Worm (Caenorhabditis elegans) whole organism, young adult: Measurements from ENCODE around the gene pccb-1.
A peak's percentile ranks its signal among the peaks of the same experiment; 100 is the strongest.

ENCODE experiments used
- B0261.1 ChIP-seq: sonication (generic microtip); optimal IDR thresholded peaks from 2 replicates; lab custom pipeline; 2016; ENCODE audit warnings: mild to moderate bottlenecking, missing genetic modification characterization, moderate library complexity, missing compliant biosample characterization
- C17E4.6 ChIP-seq: fragments of 200-800 bp; sonication (Bioruptor generic); IDR thresholded peaks from 2 replicates; pipeline ENCODE4 v1.3.6; 2022; ENCODE audit warnings: missing genetic modification reagents, missing genetic modification characterization, missing compliant biosample characterization
- F33H1.4 ChIP-seq: fragments of 200-800 bp; sonication (Bioruptor generic); IDR thresholded peaks from 2 replicates; pipeline ENCODE4 v1.3.6; 2022; ENCODE audit warnings: missing genetic modification reagents, missing genetic modification characterization, missing compliant biosample characterization
- F39B2.1 ChIP-seq: fragments of 200-800 bp; sonication (Bioruptor generic); IDR thresholded peaks from 2 replicates; pipeline ENCODE4 v1.3.6; 2022; ENCODE audit warnings: missing genetic modification reagents, missing genetic modification characterization, missing compliant biosample characterization
- F55B11.4 ChIP-seq: sonication (generic microtip); optimal IDR thresholded peaks from 2 replicates; lab custom pipeline; 2016; ENCODE audit warnings: missing compliant biosample characterization, missing genetic modification characterization, borderline replicate concordance; ENCODE audit not compliant: insufficient read depth
- F57C9.4 ChIP-seq: sonication (generic microtip); optimal IDR thresholded peaks from 2 replicates; lab custom pipeline; 2017; ENCODE audit warnings: mild to moderate bottlenecking, missing genetic modification characterization, missing compliant biosample characterization
- K11D2.4 ChIP-seq: fragments of 200-800 bp; sonication (Bioruptor generic); IDR thresholded peaks from 2 replicates; pipeline ENCODE4 v1.3.6; 2022; ENCODE audit warnings: missing genetic modification reagents, missing genetic modification characterization, missing compliant biosample characterization
- Y53G8AR.9 ChIP-seq: fragments of 200-800 bp; sonication (Bioruptor generic); conservative IDR thresholded peaks from 2 replicates; pipeline ENCODE4 v1.3.6; 2022; ENCODE audit warnings: missing genetic modification reagents, missing genetic modification characterization, missing compliant biosample characterization
- Y56A3A.18 ChIP-seq: fragments of 200-800 bp; sonication (Bioruptor generic); IDR thresholded peaks from 2 replicates; pipeline ENCODE4 v1.3.6; 2022; ENCODE audit warnings: missing genetic modification reagents, missing genetic modification characterization, missing compliant biosample characterization
- Y95B8A.8 ChIP-seq: fragments of 200-800 bp; sonication (Bioruptor generic); IDR thresholded peaks from 2 replicates; pipeline ENCODE4 v1.3.6; 2022; ENCODE audit warnings: missing genetic modification reagents, missing genetic modification characterization, missing compliant biosample characterization
- ama-1 ChIP-seq, 3 experiments: fragments of 150-350 bp in 1 of 3; sonication (generic microtip) in 2 of 3; optimal IDR thresholded peaks; 2 replicates each; lab custom pipeline; 2014 to 2018; ENCODE audit warnings: missing biosample characterization in 2 of 3, missing genetic modification characterization in 2 of 3, missing genetic modification reagents in 2 of 3
- atf-7 ChIP-seq: sonication (generic microtip); optimal IDR thresholded peaks from 2 replicates; lab custom pipeline; 2017; ENCODE audit warnings: mild to moderate bottlenecking, missing genetic modification characterization, missing compliant biosample characterization
- ccch-3 ChIP-seq: fragments of 200-800 bp; sonication (Bioruptor generic); optimal IDR thresholded peaks from 2 replicates; lab custom pipeline; 2018; ENCODE audit warnings: mild to moderate bottlenecking, missing genetic modification characterization, missing compliant biosample characterization
- cebp-1 ChIP-seq, 2 experiments: fragments of 200-800 bp in 1 of 2; sonication (Bioruptor generic) in 1 of 2; sonication (generic microtip) in 1 of 2; IDR thresholded peaks in 1 of 2; optimal IDR thresholded peaks in 1 of 2; 2 replicates each; pipeline versions ENCODE4 v1.3.6 to Lab custom; 2017 to 2022; ENCODE audit warnings: missing compliant biosample characterization in 2 of 2, missing genetic modification characterization in 2 of 2, mild to moderate bottlenecking in 1 of 2, missing genetic modification reagents in 1 of 2, moderate library complexity in 1 of 2
- ceh-27 ChIP-seq: fragments of 200-800 bp; sonication (Bioruptor generic); optimal IDR thresholded peaks from 2 replicates; lab custom pipeline; 2018; ENCODE audit warnings: mild to moderate bottlenecking, missing genetic modification characterization, moderate library complexity, missing compliant biosample characterization
- ceh-40 ChIP-seq: fragments of 200-800 bp; sonication (Bioruptor generic); IDR thresholded peaks from 2 replicates; pipeline ENCODE4 v1.3.6; 2022; ENCODE audit warnings: missing genetic modification characterization, missing compliant biosample characterization
- ceh-91 ChIP-seq: fragments of 200-800 bp; sonication (Bioruptor generic); IDR thresholded peaks from 2 replicates; pipeline ENCODE4 v1.3.6; 2022; ENCODE audit warnings: missing genetic modification reagents, missing genetic modification characterization, missing compliant biosample characterization
- die-1 ChIP-seq: sonication (generic microtip); optimal IDR thresholded peaks from 2 replicates; lab custom pipeline; 2016; ENCODE audit warnings: missing genotype, mild to moderate bottlenecking, missing genetic modification characterization, missing compliant biosample characterization
- dpff-1 ChIP-seq: sonication (generic microtip); optimal IDR thresholded peaks from 2 replicates; lab custom pipeline; 2017; ENCODE audit warnings: mild to moderate bottlenecking, missing genetic modification characterization, missing compliant biosample characterization
- egl-18 ChIP-seq: fragments of 200-800 bp; sonication (Bioruptor generic); IDR thresholded peaks from 2 replicates; pipeline ENCODE4 v1.3.6; 2022; ENCODE audit warnings: missing genetic modification reagents, missing genetic modification characterization, missing compliant biosample characterization
- ekl-4 ChIP-seq: fragments of 200-800 bp; sonication (Bioruptor generic); IDR thresholded peaks from 2 replicates; pipeline ENCODE4 v1.3.6; 2022; ENCODE audit warnings: missing genetic modification reagents, missing genetic modification characterization, missing compliant biosample characterization
- ets-4 ChIP-seq: fragments of 200-800 bp; sonication (Bioruptor generic); optimal IDR thresholded peaks from 2 replicates; lab custom pipeline; 2018; ENCODE audit warnings: mild to moderate bottlenecking, missing genetic modification characterization, missing compliant biosample characterization
- fkh-3 ChIP-seq: sonication (generic microtip); optimal IDR thresholded peaks from 2 replicates; lab custom pipeline; 2016; ENCODE audit warnings: mild to moderate bottlenecking, missing genetic modification characterization, missing compliant biosample characterization
- gei-17 ChIP-seq: fragments of 200-800 bp; sonication (Bioruptor generic); optimal IDR thresholded peaks from 2 replicates; lab custom pipeline; 2018; ENCODE audit warnings: mild to moderate bottlenecking, missing genetic modification characterization, missing compliant biosample characterization
- hlh-12 ChIP-seq: sonication (generic microtip); optimal IDR thresholded peaks from 2 replicates; lab custom pipeline; 2016; ENCODE audit warnings: missing genetic modification characterization, missing compliant biosample characterization
- hmg-20 ChIP-seq: fragments of 200-800 bp; sonication (Bioruptor generic); IDR thresholded peaks from 2 replicates; pipeline ENCODE4 v1.3.6; 2022; ENCODE audit warnings: missing genetic modification reagents, missing genetic modification characterization, missing compliant biosample characterization
- lin-35 ChIP-seq, 3 experiments: fragments of 150-350 bp in 2 of 3; sonication (generic microtip) in 1 of 3; optimal IDR thresholded peaks; 2 replicates each; lab custom pipeline; 2014 to 2018; ENCODE audit warnings: missing biosample characterization in 3 of 3, missing genetic modification characterization in 3 of 3, missing genetic modification reagents in 3 of 3
- lir-1 ChIP-seq: fragments of 200-800 bp; sonication (Bioruptor generic); conservative IDR thresholded peaks from 2 replicates; pipeline ENCODE4 v1.3.6; 2022; ENCODE audit warnings: missing genetic modification reagents, missing genetic modification characterization, missing compliant biosample characterization
- lsl-1 ChIP-seq: fragments of 200-800 bp; sonication (Bioruptor generic); optimal IDR thresholded peaks from 2 replicates; lab custom pipeline; 2018; ENCODE audit warnings: mild to moderate bottlenecking, missing genetic modification characterization, moderate library complexity, missing compliant biosample characterization
- madf-10 ChIP-seq: sonication (generic microtip); optimal IDR thresholded peaks from 2 replicates; lab custom pipeline; 2016; ENCODE audit warnings: mild to moderate bottlenecking, missing genetic modification characterization, missing compliant biosample characterization
- madf-3 ChIP-seq: fragments of 200-800 bp; sonication (Bioruptor generic); IDR thresholded peaks from 2 replicates; pipeline ENCODE4 v1.3.6; 2022; ENCODE audit warnings: missing genetic modification reagents, missing genetic modification characterization, missing compliant biosample characterization
- mcd-1 ChIP-seq: fragments of 200-800 bp; sonication (Bioruptor generic); IDR thresholded peaks from 2 replicates; pipeline ENCODE4 v1.3.6; 2022; ENCODE audit warnings: missing genetic modification reagents, missing genetic modification characterization, missing compliant biosample characterization
- mes-4 ChIP-seq: sonication (generic microtip); optimal IDR thresholded peaks from 2 replicates; lab custom pipeline; 2016; ENCODE audit warnings: missing genotype, missing genetic modification characterization, missing compliant biosample characterization
- nhr-120 ChIP-seq: fragments of 200-800 bp; sonication (Bioruptor generic); IDR thresholded peaks from 2 replicates; pipeline ENCODE4 v1.3.6; 2022; ENCODE audit warnings: missing genetic modification characterization, missing compliant biosample characterization
- nhr-27 ChIP-seq: fragments of 200-800 bp; sonication (Bioruptor generic); optimal IDR thresholded peaks from 2 replicates; lab custom pipeline; 2018; ENCODE audit warnings: mild to moderate bottlenecking, missing genetic modification characterization, moderate library complexity, missing compliant biosample characterization
- nhr-80 ChIP-seq: sonication (generic microtip); optimal IDR thresholded peaks from 2 replicates; lab custom pipeline; 2016; ENCODE audit warnings: missing genetic modification characterization, missing compliant biosample characterization
- nhr-90 ChIP-seq: sonication (generic microtip); optimal IDR thresholded peaks from 2 replicates; lab custom pipeline; 2016; ENCODE audit warnings: missing genotype, mild to moderate bottlenecking, missing genetic modification characterization, missing compliant biosample characterization
- rpc-1 ChIP-seq, 2 experiments: fragments of 150-350 bp in 1 of 2; sonication (generic microtip) in 1 of 2; optimal IDR thresholded peaks; 2 replicates each; lab custom pipeline; 2014 to 2018; ENCODE audit warnings: missing biosample characterization in 1 of 2, missing genetic modification characterization in 1 of 2, missing genetic modification reagents in 1 of 2, missing genotype in 1 of 2
- sea-2 ChIP-seq: fragments of 200-800 bp; sonication (Bioruptor generic); IDR thresholded peaks from 2 replicates; pipeline ENCODE4 v1.3.6; 2022; ENCODE audit warnings: missing genetic modification characterization, missing compliant biosample characterization
- snpc-1.3 ChIP-seq: sonication (generic microtip); optimal IDR thresholded peaks from 2 replicates; lab custom pipeline; 2017; ENCODE audit warnings: missing genetic modification characterization, mild to moderate bottlenecking, missing compliant biosample characterization, antibody characterized with exemption, moderate library complexity, missing genotype, missing genetic modification reagents; ENCODE audit not compliant: insufficient read depth
- tlf-1 ChIP-seq: fragments of 200-800 bp; sonication (Bioruptor generic); optimal IDR thresholded peaks from 2 replicates; lab custom pipeline; 2018; ENCODE audit warnings: mild to moderate bottlenecking, missing genetic modification characterization, missing compliant biosample characterization
- unc-130 ChIP-seq: sonication (generic microtip); optimal IDR thresholded peaks from 2 replicates; lab custom pipeline; 2016; ENCODE audit warnings: missing genetic modification reagents, missing genetic modification characterization, missing compliant biosample characterization
- xnd-1 ChIP-seq: sonication (generic microtip); optimal IDR thresholded peaks from 2 replicates; lab custom pipeline; 2016; ENCODE audit warnings: missing genotype, missing genetic modification reagents, missing genetic modification characterization, missing compliant biosample characterization
- zfh-2 ChIP-seq: fragments of 200-800 bp; sonication (Bioruptor generic); conservative IDR thresholded peaks from 2 replicates; pipeline ENCODE4 v1.3.6; 2022; ENCODE audit warnings: missing genetic modification reagents, missing genetic modification characterization, missing compliant biosample characterization
- zim-3 ChIP-seq: sonication (generic microtip); optimal IDR thresholded peaks from 2 replicates; lab custom pipeline; 2017; ENCODE audit warnings: mild to moderate bottlenecking, missing genetic modification characterization, moderate library complexity, missing compliant biosample characterization
- ztf-28 ChIP-seq: fragments of 200-800 bp; sonication (Bioruptor generic); IDR thresholded peaks from 2 replicates; pipeline ENCODE4 v1.3.6; 2022; ENCODE audit warnings: missing genetic modification reagents, missing genetic modification characterization, missing compliant biosample characterization

pccb-1 gene

DNA sequence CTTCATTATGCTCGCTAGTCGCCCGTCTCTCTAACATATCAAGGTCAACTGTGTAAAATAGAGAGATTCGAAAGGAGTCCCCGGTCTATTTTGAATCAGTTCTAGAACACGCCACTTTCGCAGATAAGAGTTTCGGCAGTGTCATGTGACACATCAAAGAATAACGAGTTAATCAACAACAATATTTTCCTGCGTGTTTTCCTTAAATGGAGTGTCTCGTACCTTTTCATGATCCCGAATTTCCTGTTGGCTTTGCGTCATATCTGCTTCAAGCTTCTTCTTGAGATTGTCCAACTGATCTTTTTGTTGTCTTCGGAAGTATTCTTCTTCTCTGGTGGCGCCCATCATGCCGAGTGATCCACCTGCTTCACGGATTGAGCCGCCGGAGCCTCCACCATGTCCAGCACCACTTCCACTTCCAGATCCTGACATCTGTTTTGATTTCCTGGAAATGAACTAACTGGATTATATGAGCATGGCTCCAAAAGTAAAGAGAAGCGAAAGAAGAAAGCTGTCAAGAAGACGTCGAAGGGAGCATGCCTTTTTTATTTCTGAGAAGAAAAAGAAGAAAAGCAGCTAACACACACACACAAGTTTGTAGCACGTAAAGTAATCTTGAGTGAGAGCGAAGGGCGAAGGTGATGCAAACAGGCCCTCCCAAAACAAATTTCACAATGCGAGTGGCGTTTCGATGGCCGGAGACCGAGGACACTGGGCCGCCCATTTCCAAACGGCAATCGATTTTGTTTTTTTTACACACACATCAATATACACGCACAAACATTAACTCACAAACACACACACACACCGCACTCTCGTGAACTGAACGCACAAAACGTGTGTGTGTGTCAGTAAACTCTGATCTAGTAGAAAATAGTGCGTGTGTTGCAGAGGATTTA, 26.0 kb downstream of the pccb-1 start (continued):
- TF ChIP-seq zfh-2 (peak; percentile 59), mes-4 (no peak), C17E4.6 (no peak), K11D2.4 (no peak; the same call in none of the 2 replicates), ama-1 (optimal IDR thresholded peaks at IDR 0.05; lab: Kevin White, UChicago) (peak; percentile 83), ama-1 (GFP tag; optimal IDR thresholded peaks at IDR 0.05; lab: Kevin White, UChicago) (no peak), ekl-4 (GFP tag; lab: Robert Waterston, UW) (peak; percentile 6; the same call in 1 of the 2 replicates), ets-4 (GFP tag; lab: Kevin White, UChicago) (no peak), mcd-1 (GFP tag; lab: Robert Waterston, UW) (peak; percentile 25; the same call in 1 of the 2 replicates), nhr-80 (tag; lab: Kevin White, UChicago) (peak; percentile 23), F33H1.4 (GFP tag; lab: Robert Waterston, UW) (no peak), rpc-1 (optimal IDR thresholded peaks at IDR 0.05; lab: Kevin White, UChicago) (no peak), rpc-1 (tag; optimal IDR thresholded peaks at IDR 0.05; lab: Kevin White, UChicago) (no peak), dpff-1 (tag; lab: Kevin White, UChicago) (no peak), Y56A3A.18 (0 out of 2 replicates have a peak, but pooled peaks have one; percentile 18), snpc-1.3 (tag; lab: Kevin White, UChicago) (no peak), B0261.1 (tag; lab: Kevin White, UChicago) (no peak), nhr-90 (no peak), hlh-12 (tag; lab: Kevin White, UChicago) (no peak), F39B2.1 (GFP tag; lab: Robert Waterston, UW) (no peak), ceh-40 (GFP tag; lab: Robert Waterston, UW) (no peak), lin-35 (GFP tag; optimal IDR thresholded peaks at IDR 0.05; lab: Kevin White, UChicago) (peak in 1 of 3 experiments; percentile 6), Y95B8A.8 (GFP tag; lab: Robert Waterston, UW) (no peak), lir-1 (GFP tag; lab: Robert Waterston, UW) (peak; percentile 26; the same call in 1 of the 2 replicates), ceh-27 (GFP tag; lab: Kevin White, UChicago) (no peak), cebp-1 (GFP tag; IDR thresholded peaks at IDR 0.05; lab: Robert Waterston, UW) (peak; percentile 48; the same call in 1 of the 2 replicates), cebp-1 (tag; optimal IDR thresholded peaks at IDR 0.05; lab: Kevin White, UChicago) (peak; percentile 75), xnd-1 (tag; lab: Kevin White, UChicago) (no peak), hmg-20 (GFP tag; lab: Robert Waterston, UW) (no peak), fkh-3 (no peak), egl-18 (GFP tag; lab: Robert Waterston, UW) (no peak), gei-17 (no peak), nhr-27 (tag; lab: Kevin White, UChicago) (no peak), unc-130 (GFP tag; lab: Kevin White, UChicago) (no peak), sea-2 (GFP tag; lab: Robert Waterston, UW) (no peak), zim-3 (tag; lab: Kevin White, UChicago) (peak; percentile 22), F57C9.4 (tag; lab: Kevin White, UChicago) (no peak), F55B11.4 (tag; lab: Kevin White, UChicago) (no peak), tlf-1 (peak; percentile 22), madf-3 (no peak), die-1 (tag; lab: Kevin White, UChicago) (no peak), lsl-1 (GFP tag; lab: Kevin White, UChicago) (no peak), ccch-3 (GFP tag; lab: Kevin White, UChicago) (no peak), ztf-28 (GFP tag; lab: Robert Waterston, UW) (no peak), atf-7 (tag; lab: Kevin White, UChicago) (peak; percentile 33), nhr-120 (GFP tag; lab: Robert Waterston, UW) (no peak), Y53G8AR.9 (GFP tag; lab: Robert Waterston, UW) (peak; percentile 58), ceh-91 (no peak), madf-10 (tag; lab: Kevin White, UChicago) (no peak)
